Fruit fly (Drosophila melanogaster) whole organism, embryonic: ENCODE data around the gene Fdx1.
A peak's percentile ranks its signal among the peaks of the same experiment; 100 is the strongest.

ENCODE experiments used
- Atf6 ChIP-seq: fragments of 200-800 bp; sonication (Bioruptor generic); IDR thresholded peaks from 2 replicates; pipeline ENCODE4 v1.3.6; 2022; ENCODE audit warnings: missing biosample characterization, missing genetic modification characterization
- Blimp-1 ChIP-seq: fragments of 200-800 bp; sonication (Bioruptor generic); optimal IDR thresholded peaks from 3 replicates; lab custom pipeline; 2018; ENCODE audit warnings: missing biosample characterization, missing genetic modification characterization, mild to moderate bottlenecking, moderate library complexity, missing genetic modification reagents
- CG10274 ChIP-seq: fragments of 200-800 bp; sonication (Bioruptor generic); optimal IDR thresholded peaks from 3 replicates; lab custom pipeline; 2017; ENCODE audit warnings: missing biosample characterization, mild to moderate bottlenecking, missing genetic modification characterization
- CG11723 ChIP-seq: fragments of 200-800 bp; sonication (Bioruptor generic); optimal IDR thresholded peaks from 2 replicates; lab custom pipeline; 2017; ENCODE audit warnings: missing biosample characterization, mild to moderate bottlenecking, missing genetic modification characterization
- CG13775 ChIP-seq: fragments of 200-800 bp; sonication (Bioruptor generic); optimal IDR thresholded peaks from 3 replicates; lab custom pipeline; 2017; ENCODE audit warnings: missing biosample characterization, mild to moderate bottlenecking, missing genetic modification characterization
- CG14710 ChIP-seq: fragments of 200-800 bp; sonication (Bioruptor generic); optimal IDR thresholded peaks from 3 replicates; lab custom pipeline; 2019; ENCODE audit warnings: missing biosample characterization, mild to moderate bottlenecking, missing genetic modification characterization, moderate library complexity
- CG17359 ChIP-seq: fragments of 200-800 bp; sonication (Bioruptor generic); optimal IDR thresholded peaks from 3 replicates; lab custom pipeline; 2018; ENCODE audit warnings: missing biosample characterization, mild to moderate bottlenecking, missing genetic modification characterization, moderate library complexity
- CG17385 ChIP-seq: fragments of 200-800 bp; sonication (Bioruptor generic); optimal IDR thresholded peaks from 3 replicates; lab custom pipeline; 2018; ENCODE audit warnings: missing biosample characterization, mild to moderate bottlenecking, missing genetic modification characterization
- CG17568 ChIP-seq: fragments of 200-800 bp; sonication (Bioruptor generic); optimal IDR thresholded peaks from 2 replicates; lab custom pipeline; 2018; ENCODE audit warnings: missing biosample characterization, mild to moderate bottlenecking, missing genetic modification characterization, moderate library complexity
- CG2678 ChIP-seq: fragments of 200-800 bp; sonication (Bioruptor generic); optimal IDR thresholded peaks from 3 replicates; lab custom pipeline; 2019; ENCODE audit warnings: missing biosample characterization, mild to moderate bottlenecking, missing genetic modification characterization, moderate library complexity
- CG3065 ChIP-seq: fragments of 200-800 bp; sonication (Bioruptor generic); optimal IDR thresholded peaks from 2 replicates; lab custom pipeline; 2016; ENCODE audit warnings: missing biosample characterization, missing genetic modification characterization
- CG31441 ChIP-seq: fragments of 200-800 bp; sonication (Bioruptor generic); IDR thresholded peaks from 2 replicates; pipeline ENCODE4 v1.3.6; 2022; ENCODE audit warnings: missing biosample characterization, missing genetic modification characterization
- CG3726 ChIP-seq: fragments of 200-800 bp; sonication (Bioruptor generic); IDR thresholded peaks from 3 replicates; pipeline ENCODE4, ENCODE4 v1.3.6; 2022; ENCODE audit warnings: missing biosample characterization, missing genetic modification characterization
- CG3995 ChIP-seq: fragments of 200-800 bp; sonication (Bioruptor generic); optimal IDR thresholded peaks from 3 replicates; lab custom pipeline; 2016; ENCODE audit warnings: missing biosample characterization, missing genetic modification characterization
- D ChIP-seq, 2 experiments: fragments of 200-800 bp in 1 of 2; fragments of >200 bp in 1 of 2; sonication (Bioruptor generic) in 1 of 2; optimal IDR thresholded peaks; 2 replicates in 1 of 2; 3 replicates in 1 of 2; lab custom pipeline; 2017; ENCODE audit warnings: mild to moderate bottlenecking in 1 of 2, missing biosample characterization in 1 of 2, missing genetic modification characterization in 1 of 2, missing genetic modification reagents in 1 of 2
- GATAe ChIP-seq: fragments of 200-800 bp; sonication (Bioruptor generic); conservative IDR thresholded peaks from 2 replicates; pipeline ENCODE4 v1.3.6; 2022; ENCODE audit warnings: missing biosample characterization, missing genetic modification characterization
- HHEX ChIP-seq: fragments of 200-800 bp; sonication (Bioruptor generic); optimal IDR thresholded peaks from 3 replicates; lab custom pipeline; 2017; ENCODE audit warnings: missing biosample characterization, mild to moderate bottlenecking, missing genetic modification characterization, missing genetic modification reagents
- Hmx ChIP-seq: fragments of 200-800 bp; sonication (Bioruptor generic); optimal IDR thresholded peaks from 2 replicates; lab custom pipeline; 2016; ENCODE audit warnings: missing biosample characterization, missing genetic modification characterization
- Med ChIP-seq: fragments of 200-800 bp; sonication (Bioruptor generic); peaks from one replicate; lab custom pipeline; 2016; ENCODE audit warnings: missing biosample characterization, missing genetic modification characterization, mild to moderate bottlenecking, inconsistent platforms, moderate library complexity
- NK7.1 ChIP-seq: fragments of 200-800 bp; sonication (Bioruptor generic); optimal IDR thresholded peaks from 3 replicates; lab custom pipeline; 2016; ENCODE audit warnings: missing biosample characterization, missing genetic modification characterization
- Nf-YA ChIP-seq: fragments of 200-800 bp; sonication (Bioruptor generic); IDR thresholded peaks from 2 replicates; pipeline ENCODE4 v1.3.6; 2022; ENCODE audit warnings: missing biosample characterization, missing genetic modification characterization
- Rfx ChIP-seq: fragments of 200-800 bp; sonication (Bioruptor generic); IDR thresholded peaks from 2 replicates; pipeline ENCODE4 v1.3.6; 2022; ENCODE audit warnings: missing biosample characterization, missing genetic modification characterization
- Rx ChIP-seq: fragments of 200-800 bp; sonication (Bioruptor generic); IDR thresholded peaks from 2 replicates; pipeline ENCODE4 v1.3.6; 2022; ENCODE audit warnings: missing biosample characterization, missing genetic modification characterization
- Ssrp ChIP-seq: fragments of 200-800 bp; sonication (Bioruptor generic); optimal IDR thresholded peaks from 2 replicates; lab custom pipeline; 2018; ENCODE audit warnings: missing biosample characterization, mild to moderate bottlenecking, missing genetic modification characterization, moderate library complexity
- ab ChIP-seq: fragments of 200-800 bp; sonication (Bioruptor generic); optimal IDR thresholded peaks from 2 replicates; lab custom pipeline; 2016; ENCODE audit warnings: missing biosample characterization, missing genetic modification characterization
- ash1 ChIP-seq: fragments of 200-800 bp; sonication (Bioruptor generic); optimal IDR thresholded peaks from 2 replicates; lab custom pipeline; 2018; ENCODE audit warnings: missing biosample characterization, mild to moderate bottlenecking, missing genetic modification characterization
- bab2 ChIP-seq: fragments of 200-800 bp; sonication (Bioruptor generic); optimal IDR thresholded peaks from 2 replicates; lab custom pipeline; 2016; ENCODE audit warnings: missing biosample characterization, missing genetic modification characterization
- cg ChIP-seq: fragments of 200-800 bp; sonication (Bioruptor generic); optimal IDR thresholded peaks from 3 replicates; lab custom pipeline; 2019; ENCODE audit warnings: missing biosample characterization, mild to moderate bottlenecking, missing genetic modification characterization, moderate library complexity
- dimm ChIP-seq: fragments of 200-800 bp; sonication (Bioruptor generic); IDR thresholded peaks from 2 replicates; pipeline ENCODE4 v1.3.6; 2022; ENCODE audit warnings: missing biosample characterization, missing genetic modification characterization
- dysf ChIP-seq: fragments of 200-800 bp; sonication (Bioruptor generic); IDR thresholded peaks from 3 replicates; pipeline ENCODE4 v1.3.6; 2022; ENCODE audit warnings: missing biosample characterization, missing genetic modification characterization
- exex ChIP-seq: fragments of 200-800 bp; sonication (Bioruptor generic); optimal IDR thresholded peaks from 4 replicates; lab custom pipeline; 2018; ENCODE audit warnings: missing biosample characterization, mild to moderate bottlenecking, missing genetic modification characterization, moderate library complexity
- fd64A ChIP-seq: fragments of 200-800 bp; sonication (Bioruptor generic); optimal IDR thresholded peaks from 3 replicates; lab custom pipeline; 2018; ENCODE audit warnings: missing biosample characterization, mild to moderate bottlenecking, missing genetic modification characterization
- h ChIP-seq: fragments of >200 bp; optimal IDR thresholded peaks from 2 replicates; lab custom pipeline; 2017
- ind ChIP-seq: fragments of 200-800 bp; sonication (Bioruptor generic); optimal IDR thresholded peaks from 3 replicates; lab custom pipeline; 2016; ENCODE audit warnings: missing biosample characterization, missing genetic modification characterization
- jing ChIP-seq: fragments of 200-800 bp; sonication (Bioruptor generic); optimal IDR thresholded peaks from 2 replicates; lab custom pipeline; 2018; ENCODE audit warnings: missing biosample characterization, mild to moderate bottlenecking, missing genetic modification characterization
- kni ChIP-seq: fragments of 200-800 bp; sonication (Bioruptor generic); optimal IDR thresholded peaks from 3 replicates; lab custom pipeline; 2017; ENCODE audit warnings: mild to moderate bottlenecking, missing biosample characterization, missing genetic modification reagents, missing genetic modification characterization
- nmo ChIP-seq: fragments of 200-800 bp; sonication (Bioruptor generic); optimal IDR thresholded peaks from 2 replicates; lab custom pipeline; 2018; ENCODE audit warnings: missing biosample characterization, mild to moderate bottlenecking, missing genetic modification characterization, moderate library complexity
- peb ChIP-seq: fragments of 200-800 bp; sonication (Bioruptor generic); IDR thresholded peaks from 2 replicates; pipeline ENCODE4 v1.3.6; 2022; ENCODE audit warnings: missing biosample characterization, missing genetic modification characterization
- pnt ChIP-seq: fragments of 200-800 bp; sonication (Bioruptor generic); optimal IDR thresholded peaks from 3 replicates; lab custom pipeline; 2016; ENCODE audit warnings: missing biosample characterization, missing genetic modification characterization
- sens ChIP-seq: fragments of 200-800 bp; sonication (Bioruptor generic); peaks from one replicate; lab custom pipeline; 2016; ENCODE audit warnings: missing biosample characterization, missing genetic modification characterization
- slbo ChIP-seq: fragments of 200-800 bp; sonication (Bioruptor generic); IDR thresholded peaks from 2 replicates; pipeline ENCODE4 v1.3.6; 2022; ENCODE audit warnings: missing biosample characterization, missing genetic modification characterization
- slp2 ChIP-seq: fragments of 200-800 bp; sonication (Bioruptor generic); optimal IDR thresholded peaks from 2 replicates; lab custom pipeline; 2016; ENCODE audit warnings: missing biosample characterization, missing genetic modification characterization
- sr ChIP-seq: fragments of 200-800 bp; sonication (Bioruptor generic); IDR thresholded peaks from 3 replicates; pipeline ENCODE4 v1.3.6; 2022; ENCODE audit warnings: missing biosample characterization, missing genetic modification characterization
- stwl ChIP-seq: fragments of 200-800 bp; sonication (Bioruptor generic); optimal IDR thresholded peaks from 3 replicates; lab custom pipeline; 2018; ENCODE audit warnings: missing biosample characterization, mild to moderate bottlenecking, missing genetic modification characterization, moderate library complexity
- vvl ChIP-seq: fragments of 200-800 bp; sonication (Bioruptor generic); IDR thresholded peaks from 2 replicates; pipeline ENCODE4 v1.3.6; 2022; ENCODE audit warnings: missing biosample characterization, missing genetic modification characterization

Fdx1 gene

DNA sequence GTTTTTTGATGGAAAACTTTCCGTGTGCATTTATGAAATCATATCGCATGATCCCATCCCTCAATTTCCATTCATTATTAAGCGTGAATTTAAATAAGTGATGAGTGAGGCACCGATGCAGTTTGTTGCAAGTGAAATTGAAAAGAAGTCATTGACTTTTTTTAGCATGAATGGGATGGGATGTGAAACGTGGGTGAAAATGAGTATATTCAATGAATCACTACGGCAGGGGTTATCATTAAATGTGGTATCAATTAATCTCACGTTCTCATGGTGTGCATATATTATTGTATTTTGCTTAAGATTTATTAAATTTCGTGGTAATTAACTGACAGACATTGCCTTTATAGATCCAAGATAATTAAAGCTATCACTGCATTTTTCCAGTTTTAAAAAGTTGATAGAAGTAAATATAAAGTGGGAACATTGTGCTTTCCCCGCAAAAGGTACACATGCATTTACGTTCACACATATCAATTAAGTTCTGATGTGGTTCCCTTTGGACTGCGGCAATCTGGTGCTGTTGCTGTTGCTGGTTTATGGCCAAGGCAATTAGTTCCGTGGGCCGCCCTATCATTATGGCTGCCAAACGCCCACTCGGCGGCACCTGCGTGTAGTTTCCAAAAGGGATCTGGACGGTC, 20.4 kb upstream of the Fdx1 start:
- TF ChIP-seq exex (tag; lab: Kevin White, UChicago) (peak; percentile 19), CG3065 (no peak), sens (peak; percentile 62)

- TF ChIP-seq kni (GFP tag; lab: Kevin White, UChicago) (peak; percentile 53), dysf (GFP tag; lab: Robert Waterston, UW) (no peak), Rx (no peak), pnt (GFP tag; lab: Kevin White, UChicago) (no peak), CG17385 (GFP tag; lab: Kevin White, UChicago) (peak; percentile 59), slbo (GFP tag; lab: Robert Waterston, UW) (0 out of 2 replicates have a peak, but pooled peaks have one; percentile 16), vvl (0 out of 2 replicates have a peak, but pooled peaks have one; percentile 9), Med (GFP tag; lab: Kevin White, UChicago) (peak; percentile 44)
Observed at dm6 chr3L:9384445-9385079, 13.5 kb upstream of the Fdx1 start.

DNA sequence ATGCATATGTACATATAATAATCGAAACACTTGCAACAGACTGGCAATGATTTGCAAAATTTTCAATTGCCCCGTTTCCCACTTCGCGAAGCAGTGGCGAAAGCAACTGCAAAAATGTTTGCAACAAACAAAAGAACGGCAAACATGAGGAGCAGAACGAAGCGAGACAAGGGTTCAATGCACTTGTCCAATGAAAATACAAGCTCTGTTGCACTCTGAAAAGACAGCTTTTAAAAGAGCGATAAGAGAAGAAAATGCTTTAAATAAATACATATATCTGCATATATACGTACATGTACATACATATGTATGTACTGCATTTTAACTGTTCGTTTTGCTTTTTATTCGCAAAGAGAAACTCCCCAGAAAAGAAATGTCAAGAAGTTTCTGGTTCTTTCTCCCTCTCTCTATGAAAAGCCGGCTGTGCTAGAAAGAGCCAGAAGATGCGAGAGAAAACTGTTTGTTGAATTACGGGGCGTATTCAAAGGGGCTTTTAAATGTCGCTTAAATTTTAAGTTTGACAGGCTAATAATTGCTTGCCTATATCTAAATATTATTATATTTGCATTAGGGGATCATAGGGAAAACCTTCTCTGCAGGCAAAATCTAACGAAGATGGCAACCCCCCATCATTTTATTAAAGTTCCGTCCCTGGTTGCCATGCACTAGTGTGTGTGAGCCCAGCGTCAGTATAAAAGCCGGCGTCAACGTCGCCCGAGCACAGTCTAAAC, 12.5 kb upstream of the Fdx1 start, which contains the start of gene Hsp27:
Gene Hsp27 (plus strand): TSS at position 719 of the 731 bp plus-strand sequence.
- TF ChIP-seq CG17568 (peak; percentile 96), Ssrp (peak; percentile 98), Rfx (GFP tag; lab: Robert Waterston, UW) (peak; percentile 99), Nf-YA (GFP tag; lab: Robert Waterston, UW) (peak; percentile 97), ab (GFP tag; lab: Kevin White, UChicago) (peak; percentile 75), Blimp-1 (GFP tag; lab: Kevin White, UChicago) (peak; percentile 98), cg (GFP tag; lab: Kevin White, UChicago) (peak; percentile 90), sr (peak; percentile 97), NK7.1 (GFP tag; lab: Kevin White, UChicago) (peak; percentile 93), ind (GFP tag; lab: Kevin White, UChicago) (peak; percentile 99), Hmx (GFP tag; lab: Kevin White, UChicago) (peak; percentile 83), CG11723 (GFP tag; lab: Kevin White, UChicago) (peak; percentile 96), jing (peak; percentile 96), CG3995 (GFP tag; lab: Kevin White, UChicago) (peak; percentile 80), CG3726 (GFP tag; lab: Robert Waterston, UW) (peak; percentile 98), bab2 (peak; percentile 93), CG2678 (peak; percentile 98), GATAe (GFP tag; lab: Robert Waterston, UW) (peak; percentile 92), h (lab: Kevin White, UChicago) (no peak), stwl (tag; lab: Kevin White, UChicago) (peak; percentile 65), CG13775 (GFP tag; lab: Kevin White, UChicago) (peak; percentile 95), fd64A (GFP tag; lab: Kevin White, UChicago) (peak; percentile 96), dimm (GFP tag; lab: Robert Waterston, UW) (peak; percentile 91), nmo (peak; percentile 99), CG14710 (tag; lab: Kevin White, UChicago) (peak; percentile 97), CG10274 (GFP tag; lab: Kevin White, UChicago) (peak; percentile 90), Atf6 (peak; percentile 97), CG17359 (tag; lab: Kevin White, UChicago) (peak; percentile 99), peb (peak; percentile 98), HHEX (GFP tag; lab: Kevin White, UChicago) (peak; percentile 97), ash1 (peak; percentile 78), slp2 (GFP tag; lab: Kevin White, UChicago) (peak; percentile 95), CG31441 (GFP tag; lab: Robert Waterston, UW) (peak; percentile 99), D (optimal IDR thresholded peaks at IDR 0.05; lab: Kevin White, UChicago) (no peak), D (GFP tag; optimal IDR thresholded peaks at IDR 0.05; lab: Kevin White, UChicago) (peak; percentile 98)
